Worm (Caenorhabditis elegans): ENCODE data around the gene pitr-4.

- TF ChIP-seq tbx-37 (GFP tag; conservative IDR thresholded peaks at IDR 0.05) (no peak), B0310.2 (tag; optimal IDR thresholded peaks at IDR 0.05) (no peak), hnd-1 (tag; optimal IDR thresholded peaks at IDR 0.05) (no peak), flt-1 (GFP tag; IDR thresholded peaks at IDR 0.05) (no peak), ama-1 (optimal IDR thresholded peaks at IDR 0.05) (no peak), ceh-36 (tag; optimal IDR thresholded peaks at IDR 0.05) (no peak), ets-7 (tag; optimal IDR thresholded peaks at IDR 0.05) (no peak), F13C5.2 (tag; optimal IDR thresholded peaks at IDR 0.05) (no peak), sea-1 (GFP tag; conservative IDR thresholded peaks at IDR 0.05) (no peak), pes-1 (GFP tag; IDR thresholded peaks at IDR 0.05) (no peak), tbx-11 (GFP tag; IDR thresholded peaks at IDR 0.05) (no peak)
Measured at ce11 chrV:9622834-9623233, 38.6 kb downstream of the pitr-4 start, which contains the start of gene idpc-5.
